Worm (Caenorhabditis elegans): ENCODE results near the gene algn-3.

The algn-3 gene

DNA sequence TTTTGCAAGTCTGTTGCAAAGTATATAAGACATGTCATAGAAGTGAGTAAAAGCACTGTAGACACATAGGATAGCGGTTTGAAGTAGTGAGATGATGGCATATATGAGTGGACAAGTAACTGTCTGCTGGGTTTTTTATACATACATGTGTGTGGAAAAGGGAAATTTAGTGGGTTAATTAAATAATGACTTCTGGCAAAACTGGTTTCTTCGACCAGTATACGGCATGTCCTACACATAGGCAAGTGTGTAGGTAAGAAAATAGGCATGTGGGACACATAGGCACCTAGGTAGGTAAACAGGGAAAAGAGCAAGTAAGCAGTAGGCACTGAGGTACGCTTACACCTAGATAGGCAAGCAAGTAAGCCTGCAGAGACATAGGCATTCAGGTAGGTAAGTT, 38.0 kb downstream of the algn-3 start, which contains the start of gene col-87:
TSS of gene col-87 (minus strand) at position 101 of the 400 bp plus-strand sequence.
- TF ChIP-seq tbx-37 (GFP tag; conservative IDR thresholded peaks at IDR 0.05) (no peak), ceh-36 (tag; optimal IDR thresholded peaks at IDR 0.05) (no peak), ets-7 (tag; optimal IDR thresholded peaks at IDR 0.05) (no peak), ama-1 (optimal IDR thresholded peaks at IDR 0.05) (no peak), tbx-11 (GFP tag; IDR thresholded peaks at IDR 0.05) (no peak), B0310.2 (tag; optimal IDR thresholded peaks at IDR 0.05) (no peak), ceh-13 (GFP tag; optimal IDR thresholded peaks at IDR 0.05) (no peak), sea-1 (GFP tag; conservative IDR thresholded peaks at IDR 0.05) (no peak), hnd-1 (tag; optimal IDR thresholded peaks at IDR 0.05) (no peak)

DNA sequence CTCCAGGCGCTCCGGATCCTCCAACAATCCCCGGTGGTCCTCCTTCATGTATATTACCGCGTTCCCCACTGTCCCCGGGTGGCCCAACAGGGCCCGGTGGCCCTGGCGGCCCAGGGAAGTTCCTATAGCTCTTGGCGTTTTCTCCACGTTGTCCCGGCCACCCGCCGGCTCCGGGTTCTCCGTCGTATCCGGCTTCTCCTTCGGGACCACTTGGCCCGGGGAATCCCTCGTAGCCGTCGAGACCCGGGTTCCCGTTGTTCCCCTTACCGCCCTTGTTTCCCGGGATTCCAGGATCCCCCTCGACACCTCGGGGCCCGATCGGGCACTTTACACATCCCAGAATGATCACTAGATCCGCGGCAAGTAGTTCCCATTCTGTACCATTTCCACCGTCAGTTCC, 41.5 kb downstream of the algn-3 start:
- TF ChIP-seq sea-1 (GFP tag; conservative IDR thresholded peaks at IDR 0.05) (no peak), scrt-1 (GFP tag; IDR thresholded peaks at IDR 0.05) (no peak), ceh-13 (GFP tag; optimal IDR thresholded peaks at IDR 0.05) (no peak), B0310.2 (tag; optimal IDR thresholded peaks at IDR 0.05) (no peak), pes-1 (GFP tag; IDR thresholded peaks at IDR 0.05) (no peak), hmbx-1 (tag; optimal IDR thresholded peaks at IDR 0.05) (no peak), hmg-4 (GFP tag; optimal IDR thresholded peaks at IDR 0.05) (no peak), tbx-11 (GFP tag; IDR thresholded peaks at IDR 0.05) (no peak)

DNA sequence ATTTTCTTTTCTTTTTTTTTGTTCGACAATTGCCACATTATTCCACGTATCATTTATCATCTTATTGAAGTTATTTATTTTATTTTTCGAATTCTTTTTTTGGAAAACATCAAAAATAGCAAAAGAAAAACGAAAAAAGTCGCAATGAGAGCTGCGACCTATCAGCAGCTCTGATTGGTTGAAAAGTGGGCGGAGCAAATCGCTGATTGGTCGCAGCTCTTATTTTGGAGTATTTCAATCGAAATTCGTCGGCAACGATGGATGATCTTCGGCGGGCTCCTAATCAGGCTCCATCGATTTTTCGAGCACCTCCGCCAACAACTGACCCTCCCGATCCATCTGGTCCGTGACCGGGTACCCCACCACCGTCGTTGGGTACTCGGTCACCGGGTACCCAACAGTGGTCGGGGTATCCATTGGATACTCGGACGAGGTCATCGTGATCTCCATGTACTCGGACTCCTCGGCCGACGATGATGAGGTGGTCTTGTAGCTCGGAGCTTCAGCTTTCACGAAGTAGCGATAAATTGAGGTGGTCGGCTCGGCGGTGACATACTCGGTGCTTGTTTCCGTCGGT, 42.7 kb downstream of the algn-3 start:
- TF ChIP-seq flt-1 (GFP tag; IDR thresholded peaks at IDR 0.05) = no peak
- TF ChIP-seq scrt-1 (GFP tag; IDR thresholded peaks at IDR 0.05) = no peak
- TF ChIP-seq pes-1 (GFP tag; IDR thresholded peaks at IDR 0.05) = no peak
- no peak for TF ChIP-seq ama-1 (optimal IDR thresholded peaks at IDR 0.05)
- no peak for TF ChIP-seq ets-7 (tag; optimal IDR thresholded peaks at IDR 0.05)
- no peak for TF ChIP-seq F13C5.2 (tag; optimal IDR thresholded peaks at IDR 0.05)

DNA sequence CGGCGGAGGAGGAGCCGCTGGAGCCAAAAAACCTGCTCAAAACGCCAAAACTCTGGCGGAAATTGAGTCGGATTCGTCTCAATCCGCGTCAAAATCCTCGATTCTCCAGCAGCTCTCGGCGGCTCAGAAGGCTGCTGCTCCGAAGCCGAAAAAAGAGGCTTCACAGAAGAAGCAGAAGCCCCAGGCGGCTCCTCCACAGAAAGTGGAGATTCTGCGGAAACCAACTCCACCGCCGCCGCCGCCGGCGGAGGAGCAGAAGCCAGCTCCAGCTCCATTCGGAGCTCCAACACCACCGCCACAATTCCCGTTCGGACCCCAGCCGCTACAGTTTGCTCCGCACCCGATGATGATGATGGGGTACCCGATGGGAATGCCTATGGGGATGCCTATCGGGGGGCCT, 45.7 kb downstream of the algn-3 start:
- TF ChIP-seq aly-1 (tag; optimal IDR thresholded peaks at IDR 0.05) (no peak), F13C5.2 (tag; optimal IDR thresholded peaks at IDR 0.05) (no peak), ets-7 (tag; optimal IDR thresholded peaks at IDR 0.05) (no peak), B0310.2 (tag; optimal IDR thresholded peaks at IDR 0.05) (no peak), tra-4 (tag; optimal IDR thresholded peaks at IDR 0.05) (no peak), hmbx-1 (tag; optimal IDR thresholded peaks at IDR 0.05) (no peak), hmg-4 (GFP tag; optimal IDR thresholded peaks at IDR 0.05) (no peak), pes-1 (GFP tag; IDR thresholded peaks at IDR 0.05) (no peak), hnd-1 (tag; optimal IDR thresholded peaks at IDR 0.05) (no peak), ceh-13 (GFP tag; optimal IDR thresholded peaks at IDR 0.05) (no peak), ama-1 (optimal IDR thresholded peaks at IDR 0.05) (no peak), sea-1 (GFP tag; conservative IDR thresholded peaks at IDR 0.05) (no peak), flt-1 (GFP tag; IDR thresholded peaks at IDR 0.05) (no peak)

DNA sequence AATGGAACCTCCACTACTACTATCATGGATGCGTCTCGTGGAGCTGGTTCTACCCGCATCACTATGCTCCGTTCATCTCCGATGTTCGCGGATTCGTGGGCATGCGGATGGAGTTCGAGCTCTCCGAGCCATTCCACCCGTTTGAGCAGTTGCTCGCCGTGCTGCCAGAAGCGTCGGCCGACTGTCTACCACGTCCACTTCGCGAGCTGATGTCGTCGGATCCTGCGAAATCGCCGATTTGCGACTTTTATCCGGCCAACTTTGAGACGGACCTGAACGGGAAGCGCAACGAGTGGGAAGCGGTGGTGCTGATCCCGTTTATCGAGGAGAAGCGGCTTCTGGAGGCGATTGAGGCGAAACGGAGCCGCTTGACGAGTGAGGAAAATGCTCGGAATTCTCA, 54.8 kb downstream of the algn-3 start:
- TF ChIP-seq B0310.2 (tag; optimal IDR thresholded peaks at IDR 0.05) = no peak
- TF ChIP-seq ceh-13 (GFP tag; optimal IDR thresholded peaks at IDR 0.05) = no peak
- TF ChIP-seq tra-4 (tag; optimal IDR thresholded peaks at IDR 0.05) = no peak
- TF ChIP-seq hnd-1 (tag; optimal IDR thresholded peaks at IDR 0.05) = no peak
- no peak for TF ChIP-seq flt-1 (GFP tag; IDR thresholded peaks at IDR 0.05)

All from whole organism, early embryonic.